Fruit fly (Drosophila melanogaster) whole organism, pupa: Measurements from ENCODE around the gene CG8675.

Experiments
- CG10348 ChIP-seq: fragments of 200-800 bp; sonication (Bioruptor generic); IDR thresholded peaks from 2 replicates; pipeline ENCODE4 v1.3.6; 2022; ENCODE audit warnings: missing biosample characterization, missing genetic modification characterization
- CG12605 ChIP-seq: fragments of 200-800 bp; sonication (Bioruptor generic); IDR thresholded peaks from 2 replicates; pipeline ENCODE4 v1.3.6; 2022; ENCODE audit warnings: missing biosample characterization, missing genetic modification characterization
- CG13204 ChIP-seq: fragments of 200-800 bp; sonication (Bioruptor generic); optimal IDR thresholded peaks from 2 replicates; lab custom pipeline; 2018; ENCODE audit warnings: missing biosample characterization, mild to moderate bottlenecking, missing genetic modification characterization, moderate library complexity
- CG14655 ChIP-seq: fragments of 200-800 bp; sonication (Bioruptor generic); optimal IDR thresholded peaks from 3 replicates; lab custom pipeline; 2017; ENCODE audit warnings: mild to moderate bottlenecking, missing biosample characterization, missing genetic modification reagents, missing genetic modification characterization
- CG15710 ChIP-seq: fragments of 200-800 bp; sonication (Bioruptor generic); optimal IDR thresholded peaks from 2 replicates; lab custom pipeline; 2018; ENCODE audit warnings: missing biosample characterization, mild to moderate bottlenecking, missing genetic modification characterization, moderate library complexity
- CG17806 ChIP-seq: fragments of 200-800 bp; sonication (Bioruptor generic); optimal IDR thresholded peaks from 2 replicates; lab custom pipeline; 2018; ENCODE audit warnings: missing biosample characterization, mild to moderate bottlenecking, missing genetic modification characterization, moderate library complexity
- CG32121 ChIP-seq: fragments of 200-800 bp; sonication (Bioruptor generic); IDR thresholded peaks from 2 replicates; pipeline ENCODE4 v1.3.6; 2022; ENCODE audit warnings: missing biosample characterization, missing genetic modification characterization
- CG34367 ChIP-seq: fragments of 200-800 bp; sonication (Bioruptor generic); optimal IDR thresholded peaks from 2 replicates; lab custom pipeline; 2018; ENCODE audit warnings: missing biosample characterization, mild to moderate bottlenecking, missing genetic modification characterization
- CG4496 ChIP-seq: fragments of 200-800 bp; sonication (Bioruptor generic); IDR thresholded peaks from 3 replicates; pipeline ENCODE4 v1.3.6; 2022; ENCODE audit warnings: missing biosample characterization, missing genetic modification characterization
- CG8159 ChIP-seq: fragments of 200-800 bp; sonication (Bioruptor generic); optimal IDR thresholded peaks from 3 replicates; lab custom pipeline; 2018; ENCODE audit warnings: missing biosample characterization, mild to moderate bottlenecking, missing genetic modification characterization, moderate library complexity
- CG8301 ChIP-seq: fragments of 200-800 bp; sonication (Bioruptor generic); optimal IDR thresholded peaks from 2 replicates; lab custom pipeline; 2018; ENCODE audit warnings: missing biosample characterization, mild to moderate bottlenecking, missing genetic modification characterization
- CG9948 ChIP-seq: fragments of 200-800 bp; sonication (Bioruptor generic); optimal IDR thresholded peaks from 2 replicates; lab custom pipeline; 2018; ENCODE audit warnings: missing biosample characterization, mild to moderate bottlenecking, missing genetic modification characterization, moderate library complexity
- D1 ChIP-seq: fragments of 200-800 bp; sonication (Bioruptor generic); optimal IDR thresholded peaks from 2 replicates; lab custom pipeline; 2018; ENCODE audit warnings: missing biosample characterization, mild to moderate bottlenecking, missing genetic modification characterization, moderate library complexity
- EcR ChIP-seq: fragments of 200-800 bp; sonication (Bioruptor generic); optimal IDR thresholded peaks from 3 replicates; lab custom pipeline; 2019; ENCODE audit warnings: missing biosample characterization, missing genetic modification characterization, mild to moderate bottlenecking, moderate library complexity, missing genetic modification reagents
- Ets98B ChIP-seq: fragments of 200-800 bp; sonication (Bioruptor generic); IDR thresholded peaks from 2 replicates; pipeline ENCODE4 v1.3.6; 2022; ENCODE audit warnings: missing biosample characterization, missing genetic modification characterization
- Pif1A ChIP-seq: fragments of 200-800 bp; sonication (Bioruptor generic); optimal IDR thresholded peaks from 3 replicates; lab custom pipeline; 2016; ENCODE audit warnings: missing biosample characterization, missing genetic modification characterization
- Pif1B ChIP-seq: fragments of 200-800 bp; sonication (Bioruptor generic); optimal IDR thresholded peaks from 3 replicates; lab custom pipeline; 2016; ENCODE audit warnings: missing biosample characterization, missing genetic modification characterization
- Snoo ChIP-seq: fragments of 200-800 bp; sonication (Bioruptor generic); optimal IDR thresholded peaks from 3 replicates; lab custom pipeline; 2017; ENCODE audit warnings: missing biosample characterization, mild to moderate bottlenecking, missing genetic modification characterization, inconsistent platforms
- fd96Ca ChIP-seq: fragments of 200-800 bp; sonication (Bioruptor generic); IDR thresholded peaks from 3 replicates; pipeline ENCODE4 v1.3.6; 2022; ENCODE audit warnings: missing biosample characterization, missing genetic modification characterization
- gl ChIP-seq: fragments of 200-800 bp; sonication (Bioruptor generic); optimal IDR thresholded peaks from 2 replicates; lab custom pipeline; 2018; ENCODE audit warnings: missing biosample characterization, mild to moderate bottlenecking, missing genetic modification characterization
- rn ChIP-seq: fragments of 200-800 bp; sonication (Bioruptor generic); IDR thresholded peaks from 2 replicates; pipeline ENCODE4 v1.3.6; 2022; ENCODE audit warnings: missing biosample characterization, missing genetic modification characterization

CG8675 gene

DNA sequence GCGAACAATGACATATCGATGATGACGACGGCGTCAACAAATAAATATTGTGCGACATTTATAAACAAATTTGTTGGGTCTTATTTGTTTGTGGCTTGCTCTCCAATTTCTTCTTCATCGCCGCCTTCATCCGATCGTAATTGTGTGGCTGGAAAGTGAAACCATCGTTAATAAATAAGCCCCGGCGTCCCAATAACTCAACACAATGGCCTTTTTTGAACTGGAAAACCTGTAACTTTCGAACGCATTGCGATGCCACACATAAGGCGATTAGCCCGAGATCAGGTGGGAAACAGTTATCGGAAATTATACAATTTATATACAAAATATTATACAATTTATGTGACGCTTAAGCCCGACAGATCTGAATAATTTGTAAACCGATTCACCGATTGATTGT, 12.8 kb downstream of the CG8675 start:
- TF ChIP-seq Snoo (tag; lab: Kevin White, UChicago) (no peak), CG34367 (tag; lab: Kevin White, UChicago) (no peak), CG8301 (tag; lab: Kevin White, UChicago) (no peak), fd96Ca (GFP tag; lab: Robert Waterston, UW) (no peak), CG12605 (GFP tag; lab: Robert Waterston, UW) (no peak), Pif1A (GFP tag; lab: Kevin White, UChicago) (no peak), Pif1B (GFP tag; lab: Kevin White, UChicago) (no peak), gl (tag; lab: Kevin White, UChicago) (no peak)

DNA sequence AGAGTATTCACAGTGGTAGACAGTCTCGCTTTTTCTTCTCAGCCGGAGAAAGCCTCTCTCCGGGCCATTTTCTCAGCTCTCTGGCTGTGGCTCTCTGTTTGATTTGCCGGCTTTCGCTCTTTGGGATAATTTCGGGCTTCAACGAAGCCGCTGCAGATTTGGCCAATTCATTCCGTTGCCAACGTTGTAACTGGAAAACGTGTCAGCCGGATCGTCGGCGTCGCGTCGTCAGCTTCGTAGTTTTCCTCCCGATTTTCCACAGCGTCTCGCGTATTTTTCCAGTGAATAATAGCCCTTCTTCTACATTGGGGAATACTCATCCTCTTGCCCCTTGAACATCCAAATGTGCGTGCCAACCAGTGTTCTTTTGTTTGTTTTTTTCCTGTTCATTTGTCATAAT, 16.7 kb downstream of the CG8675 start, which contains the start of gene f:
Gene f, plus strand, starts transcription at position 301 of the 400 bp plus-strand sequence.
- TF ChIP-seq CG32121 (GFP tag; lab: Robert Waterston, UW) (0 out of 2 replicates have a peak, but pooled peaks have one; percentile 10), fd96Ca (GFP tag; lab: Robert Waterston, UW) (no peak), gl (tag; lab: Kevin White, UChicago) (no peak), CG34367 (tag; lab: Kevin White, UChicago) (no peak), CG4496 (GFP tag; lab: Robert Waterston, UW) (no peak), CG9948 (no peak), CG12605 (GFP tag; lab: Robert Waterston, UW) (no peak), Ets98B (GFP tag; lab: Robert Waterston, UW) (0 out of 2 replicates have a peak, but pooled peaks have one; percentile 6)

DNA sequence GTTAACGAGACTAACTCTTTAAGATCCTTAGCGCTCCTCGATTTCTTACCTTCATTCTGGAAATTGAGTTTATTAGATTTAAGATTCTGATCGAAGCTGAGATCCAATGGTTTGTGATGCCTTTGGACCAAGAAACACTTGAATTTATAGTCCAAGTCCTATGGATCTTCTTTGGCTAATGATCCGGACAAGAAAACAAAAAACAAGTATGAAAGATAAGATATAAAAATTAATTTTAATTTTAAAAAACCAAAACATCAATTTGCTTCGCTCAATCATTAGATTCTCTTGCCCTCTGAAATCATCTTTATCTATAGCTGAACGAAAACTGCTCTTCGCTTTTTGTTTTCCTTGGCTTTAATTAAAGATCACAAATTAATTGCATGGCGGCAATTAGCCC, 18.4 kb downstream of the CG8675 start, which contains the start of gene CG10597:
Gene CG10597, minus strand, starts transcription at position 101 of the 400 bp plus-strand sequence.
- TF ChIP-seq CG34367 (tag; lab: Kevin White, UChicago) (no peak), CG9948 (no peak), gl (tag; lab: Kevin White, UChicago) (no peak), EcR (GFP tag; lab: Kevin White, UChicago) (no peak), Pif1A (GFP tag; lab: Kevin White, UChicago) (no peak), rn (GFP tag; lab: Robert Waterston, UW) (no peak), fd96Ca (GFP tag; lab: Robert Waterston, UW) (no peak), CG12605 (GFP tag; lab: Robert Waterston, UW) (no peak), CG8159 (tag; lab: Kevin White, UChicago) (no peak), CG17806 (tag; lab: Kevin White, UChicago) (no peak), Snoo (tag; lab: Kevin White, UChicago) (no peak), CG32121 (GFP tag; lab: Robert Waterston, UW) (no peak), CG4496 (GFP tag; lab: Robert Waterston, UW) (no peak), CG14655 (no peak), D1 (tag; lab: Kevin White, UChicago) (no peak), CG10348 (GFP tag; lab: Robert Waterston, UW) (no peak), CG13204 (GFP tag; lab: Kevin White, UChicago) (no peak), Ets98B (GFP tag; lab: Robert Waterston, UW) (no peak), CG8301 (tag; lab: Kevin White, UChicago) (no peak), CG15710 (tag; lab: Kevin White, UChicago) (no peak)

DNA sequence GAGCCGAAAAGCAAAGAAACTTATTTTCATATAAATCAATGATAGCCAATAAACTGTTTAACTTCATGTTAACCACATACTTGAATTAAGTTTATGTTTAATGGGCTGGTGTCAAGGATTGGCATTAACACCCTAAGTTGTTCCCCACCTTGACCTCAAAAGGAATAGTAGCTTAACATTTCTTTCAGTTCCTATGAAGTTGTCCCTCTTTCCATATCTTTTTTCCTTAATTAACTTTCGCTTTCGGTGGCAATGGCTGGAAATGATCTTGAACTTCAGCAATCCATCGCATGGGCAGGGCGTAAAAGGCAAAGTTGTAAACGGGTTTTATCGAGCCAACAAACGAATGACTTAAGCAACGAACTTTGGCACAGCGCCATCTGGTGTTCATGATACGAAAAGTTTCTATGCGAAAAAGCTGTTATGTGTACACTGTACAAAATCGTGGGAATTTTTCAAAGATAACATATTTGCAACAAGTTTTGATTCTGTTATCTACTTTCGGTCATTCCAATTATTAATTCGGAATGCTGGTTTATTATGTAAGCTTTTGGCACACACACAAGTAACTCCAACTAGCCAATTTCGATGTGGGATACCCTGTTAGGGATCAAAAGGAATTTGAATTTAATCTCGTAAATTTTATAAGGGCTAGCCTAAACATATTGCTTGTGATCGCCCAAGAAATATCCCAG, 19.7 kb downstream of the CG8675 start:
- no peak for TF ChIP-seq CG10348 (GFP tag; lab: Robert Waterston, UW)
- TF ChIP-seq EcR (GFP tag; lab: Kevin White, UChicago), result peak; percentile 94
- TF ChIP-seq rn (GFP tag; lab: Robert Waterston, UW), result no peak
- no peak for TF ChIP-seq CG14655
- TF ChIP-seq Pif1B (GFP tag; lab: Kevin White, UChicago), result no peak
- peak; percentile 42 for TF ChIP-seq Snoo (tag; lab: Kevin White, UChicago)
- TF ChIP-seq CG4496 (GFP tag; lab: Robert Waterston, UW), result no peak
- TF ChIP-seq D1 (tag; lab: Kevin White, UChicago), result no peak
- peak; percentile 42 for TF ChIP-seq CG15710 (tag; lab: Kevin White, UChicago)
- TF ChIP-seq CG32121 (GFP tag; lab: Robert Waterston, UW), result no peak
- TF ChIP-seq CG34367 (tag; lab: Kevin White, UChicago), result peak; percentile 56
- no peak for TF ChIP-seq CG8159 (tag; lab: Kevin White, UChicago)
- TF ChIP-seq Pif1A (GFP tag; lab: Kevin White, UChicago), result no peak
- no peak for TF ChIP-seq CG12605 (GFP tag; lab: Robert Waterston, UW)
- no peak for TF ChIP-seq CG8301 (tag; lab: Kevin White, UChicago)
- no peak for TF ChIP-seq gl (tag; lab: Kevin White, UChicago)
- TF ChIP-seq CG13204 (GFP tag; lab: Kevin White, UChicago), result no peak
- peak; percentile 44 for TF ChIP-seq CG9948
- no peak for TF ChIP-seq Ets98B (GFP tag; lab: Robert Waterston, UW)
- TF ChIP-seq CG17806 (tag; lab: Kevin White, UChicago), result no peak
- TF ChIP-seq fd96Ca (GFP tag; lab: Robert Waterston, UW), result no peak

DNA sequence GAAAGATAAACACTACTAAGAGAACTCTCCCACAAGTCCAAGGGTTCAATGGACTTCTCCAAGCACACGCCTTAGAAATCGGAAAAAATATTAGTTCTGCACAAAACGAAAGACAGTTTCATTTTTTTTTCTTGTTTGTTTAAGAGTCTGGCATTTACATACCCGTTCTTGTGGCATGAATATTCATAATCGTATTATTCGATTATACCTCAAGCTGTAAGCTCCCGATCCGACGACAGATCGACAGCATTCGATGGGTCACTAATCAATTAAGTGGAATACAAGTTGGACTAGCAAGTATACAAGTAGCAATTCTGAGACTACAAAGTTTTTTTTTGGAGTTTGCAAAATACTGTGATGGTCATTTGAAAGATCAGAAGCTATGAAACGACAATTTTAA, 21.8 kb downstream of the CG8675 start:
- TF ChIP-seq EcR (GFP tag; lab: Kevin White, UChicago) (no peak), CG17806 (tag; lab: Kevin White, UChicago) (no peak), CG10348 (GFP tag; lab: Robert Waterston, UW) (no peak), CG13204 (GFP tag; lab: Kevin White, UChicago) (no peak), CG9948 (no peak), CG8159 (tag; lab: Kevin White, UChicago) (no peak), rn (GFP tag; lab: Robert Waterston, UW) (no peak), CG8301 (tag; lab: Kevin White, UChicago) (no peak), CG32121 (GFP tag; lab: Robert Waterston, UW) (no peak)
